Fruit fly (Drosophila melanogaster): ENCODE data around the gene CG4983.

Gene CG4983

dm6 chr2L:11651910-11652498, at the start of gene CG4983, which contains the start of gene CG12307:
CG4983 (plus strand) TSS chr2L:11652448.
CG12307 (minus strand) TSS chr2L:11652010.
- no peak for TF ChIP-seq EcR (GFP tag; optimal IDR thresholded peaks at IDR 0.05)
- no peak for TF ChIP-seq psq (optimal IDR thresholded peaks at IDR 0.05)
- no peak for TF ChIP-seq CG8478 (optimal IDR thresholded peaks at IDR 0.05)
- TF ChIP-seq pan (optimal IDR thresholded peaks at IDR 0.05): no peak
- no peak for TF ChIP-seq usp (GFP tag; optimal IDR thresholded peaks at IDR 0.05)
- TF ChIP-seq Dll (optimal IDR thresholded peaks at IDR 0.05): no peak

- no peak for TF ChIP-seq usp (GFP tag; optimal IDR thresholded peaks at IDR 0.05)
- TF ChIP-seq psq (optimal IDR thresholded peaks at IDR 0.05): no peak
These were observed 40.6 kb upstream of the CG4983 start, which contains the start of gene spag4 for dm6 chr2L:11611672-11612071. spag4 (minus strand) TSS chr2L:11611772.

dm6 chr2L:11624190-11624589, 28.1 kb upstream of the CG4983 start:
- no peak for TF ChIP-seq psq (optimal IDR thresholded peaks at IDR 0.05)

dm6 chr2L:11628292-11628691, 24.0 kb upstream of the CG4983 start:
- TF ChIP-seq CG8478 (optimal IDR thresholded peaks at IDR 0.05) (no peak), usp (GFP tag; optimal IDR thresholded peaks at IDR 0.05) (no peak), EcR (GFP tag; optimal IDR thresholded peaks at IDR 0.05) (no peak), pan (optimal IDR thresholded peaks at IDR 0.05) (no peak), Dll (optimal IDR thresholded peaks at IDR 0.05) (no peak), psq (optimal IDR thresholded peaks at IDR 0.05) (no peak)

- TF ChIP-seq Dll (optimal IDR thresholded peaks at IDR 0.05) (no peak), psq (optimal IDR thresholded peaks at IDR 0.05) (no peak), CG8478 (optimal IDR thresholded peaks at IDR 0.05) (no peak)
These were observed 3.5 kb upstream of the CG4983 start, which contains the start of gene CG6614 for dm6 chr2L:11648739-11649138. CG6614 (minus strand) TSS chr2L:11648839.

dm6 chr2L:11657110-11657509, 4.9 kb downstream of the CG4983 start, which contains the start of gene CG43167:
CG43167 (plus strand) TSS chr2L:11657410.
- no peak for TF ChIP-seq pan (optimal IDR thresholded peaks at IDR 0.05)
- no peak for TF ChIP-seq usp (GFP tag; optimal IDR thresholded peaks at IDR 0.05)
- TF ChIP-seq CG8478 (optimal IDR thresholded peaks at IDR 0.05): no peak
- no peak for TF ChIP-seq EcR (GFP tag; optimal IDR thresholded peaks at IDR 0.05)
- no peak for TF ChIP-seq psq (optimal IDR thresholded peaks at IDR 0.05)
- no peak for TF ChIP-seq Dll (optimal IDR thresholded peaks at IDR 0.05)

dm6 chr2L:11662959-11663358, 10.7 kb downstream of the CG4983 start, which contains the start of gene CG44477:
CG44477 (plus strand) TSS chr2L:11663259.
- TF ChIP-seq EcR (GFP tag; optimal IDR thresholded peaks at IDR 0.05) (no peak), Dll (optimal IDR thresholded peaks at IDR 0.05) (no peak), pan (optimal IDR thresholded peaks at IDR 0.05) (no peak), CG8478 (optimal IDR thresholded peaks at IDR 0.05) (no peak), psq (optimal IDR thresholded peaks at IDR 0.05) (no peak), usp (GFP tag; optimal IDR thresholded peaks at IDR 0.05) (no peak)

dm6 chr2L:11694504-11694903, 42.3 kb downstream of the CG4983 start, which contains the start of gene CG4988:
CG4988 (plus strand) TSS chr2L:11694804.
- TF ChIP-seq psq (optimal IDR thresholded peaks at IDR 0.05) (no peak), usp (GFP tag; optimal IDR thresholded peaks at IDR 0.05) (no peak), CG8478 (optimal IDR thresholded peaks at IDR 0.05) (no peak), EcR (GFP tag; optimal IDR thresholded peaks at IDR 0.05) (no peak), Dll (optimal IDR thresholded peaks at IDR 0.05) (no peak), pan (optimal IDR thresholded peaks at IDR 0.05) (no peak)

dm6 chr2L:11701819-11702218, 49.6 kb downstream of the CG4983 start:
- TF ChIP-seq usp (GFP tag; optimal IDR thresholded peaks at IDR 0.05) (no peak), Dll (optimal IDR thresholded peaks at IDR 0.05) (no peak)
